Worm (Caenorhabditis elegans): ENCODE data around the gene K08D9.2.
A peak's percentile ranks its signal among the peaks of the same experiment; 100 is the strongest.

Gene K08D9.2

ce11 chrV:3276184-3276583 is 48.7 kb downstream of the K08D9.2 start:
- peak; percentile 9 for TF ChIP-seq K12H6.12 (tag; optimal IDR thresholded peaks at IDR 0.05)
- TF ChIP-seq ceh-79 (tag; optimal IDR thresholded peaks at IDR 0.05): no peak
- no peak for TF ChIP-seq ccch-3 (GFP tag; optimal IDR thresholded peaks at IDR 0.05)
- TF ChIP-seq nhr-80 (tag; optimal IDR thresholded peaks at IDR 0.05): no peak

DNA sequence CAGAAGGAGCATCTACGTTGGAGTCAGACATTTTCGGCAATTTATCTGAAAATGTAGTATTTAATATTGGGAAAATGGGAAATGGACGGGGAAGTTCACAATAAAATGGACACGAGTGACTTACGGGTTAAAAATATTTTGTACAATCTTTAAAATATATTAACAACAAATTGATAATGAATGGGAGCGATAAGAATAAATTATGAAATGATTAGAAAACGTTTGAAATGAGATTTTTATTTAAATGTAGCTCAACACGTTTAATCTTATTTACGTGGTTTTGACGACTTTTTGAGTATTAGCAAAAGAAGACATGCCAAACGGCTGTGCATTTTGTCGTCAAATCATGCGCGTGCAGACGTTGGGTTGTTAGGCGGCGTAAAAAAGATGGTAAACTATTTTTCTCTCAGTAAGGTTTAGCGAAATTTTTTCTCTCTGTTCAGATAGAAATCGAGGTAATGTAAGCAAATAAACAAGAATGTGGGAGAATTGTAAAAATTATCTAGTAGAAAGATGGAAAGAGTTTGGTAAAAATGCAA is 50.7 kb downstream of the K08D9.2 start, which contains the start of gene fbxa-64:
fbxa-64 (minus strand) TSS at position 51 of the 539 bp plus-strand sequence.
- TF ChIP-seq lin-35 (GFP tag; optimal IDR thresholded peaks at IDR 0.05): no peak
- no peak for TF ChIP-seq F39B2.1 (GFP tag; IDR thresholded peaks at IDR 0.05)
- no peak for TF ChIP-seq akir-1 (GFP tag; optimal IDR thresholded peaks at IDR 0.05)
- TF ChIP-seq hlh-26 (GFP tag; conservative IDR thresholded peaks at IDR 0.05): no peak
- TF ChIP-seq madf-10 (tag; optimal IDR thresholded peaks at IDR 0.05): no peak
- no peak for TF ChIP-seq dox-1 (GFP tag; IDR thresholded peaks at IDR 0.05)
- no peak for TF ChIP-seq ztf-18 (tag; optimal IDR thresholded peaks at IDR 0.05)
- no peak for TF ChIP-seq F57A8.1 (GFP tag; optimal IDR thresholded peaks at IDR 0.05)
- TF ChIP-seq hmg-20 (GFP tag; IDR thresholded peaks at IDR 0.05): no peak
- no peak for TF ChIP-seq cebp-1 (GFP tag; IDR thresholded peaks at IDR 0.05)
- TF ChIP-seq cebp-1 (tag; optimal IDR thresholded peaks at IDR 0.05): no peak
- no peak for TF ChIP-seq F23B12.7 (tag; optimal IDR thresholded peaks at IDR 0.05; ENCODE audit: insufficient read depth)
- TF ChIP-seq ztf-22 (GFP tag; optimal IDR thresholded peaks at IDR 0.05): no peak

DNA sequence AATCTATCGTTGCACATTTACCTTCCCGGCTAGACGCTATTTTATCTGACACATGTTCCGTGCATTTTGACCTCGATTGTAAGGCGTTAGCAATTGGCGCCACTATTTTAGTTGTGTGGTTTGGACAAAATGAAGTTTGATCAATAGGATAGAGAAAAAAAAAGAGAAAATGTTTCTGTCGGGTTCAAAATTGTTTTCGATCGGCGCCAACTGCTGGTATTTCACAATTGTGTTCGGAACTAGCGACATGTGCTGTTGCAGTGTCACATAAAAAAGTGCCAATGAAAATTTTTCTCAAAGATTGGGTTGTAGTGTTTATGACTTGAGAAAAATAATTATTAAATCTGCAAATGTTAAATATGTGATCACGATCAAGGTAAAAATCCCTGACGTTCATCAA is 51.7 kb downstream of the K08D9.2 start:
- TF ChIP-seq ztf-25 (GFP tag; IDR thresholded peaks at IDR 0.05): no peak
- TF ChIP-seq F52B5.7 (tag; optimal IDR thresholded peaks at IDR 0.05): no peak
- TF ChIP-seq ccch-3 (GFP tag; optimal IDR thresholded peaks at IDR 0.05): no peak
- TF ChIP-seq lir-1 (GFP tag; conservative IDR thresholded peaks at IDR 0.05): no peak
- TF ChIP-seq ceh-91 (GFP tag; IDR thresholded peaks at IDR 0.05): no peak
- TF ChIP-seq somi-1 (GFP tag; optimal IDR thresholded peaks at IDR 0.05): no peak
- no peak for TF ChIP-seq F57C9.4 (tag; optimal IDR thresholded peaks at IDR 0.05)
- TF ChIP-seq F22D6.2 (tag; optimal IDR thresholded peaks at IDR 0.05): no peak
- no peak for TF ChIP-seq nfyb-1 (GFP tag; IDR thresholded peaks at IDR 0.05)
- TF ChIP-seq madf-8 (GFP tag; conservative IDR thresholded peaks at IDR 0.05): no peak
- no peak for TF ChIP-seq nhr-90 (tag; optimal IDR thresholded peaks at IDR 0.05)
- TF ChIP-seq lin-54 (GFP tag; optimal IDR thresholded peaks at IDR 0.05): no peak
- no peak for TF ChIP-seq Y56A3A.18 (GFP tag; IDR thresholded peaks at IDR 0.05)
- TF ChIP-seq ceh-40 (GFP tag; IDR thresholded peaks at IDR 0.05): no peak

Measured in whole organism, young adult.